Worm (Caenorhabditis elegans) whole organism, L4 larva: ENCODE results near the gene pqn-27.

Source experiments
- D1046.2 ChIP-seq: fragments of 200-800 bp; sonication (Bioruptor generic); IDR thresholded peaks from 2 replicates; pipeline ENCODE4 v1.3.6; 2022; ENCODE audit warnings: missing genetic modification characterization, missing compliant biosample characterization
- F37D6.2 ChIP-seq: sonication (generic microtip); optimal IDR thresholded peaks from 2 replicates; lab custom pipeline; 2016; ENCODE audit warnings: mild to moderate bottlenecking, missing genetic modification characterization, missing compliant biosample characterization
- ZK546.5 ChIP-seq, 2 experiments: sonication (generic microtip); optimal IDR thresholded peaks; 2 replicates each; lab custom pipeline; 2017; ENCODE audit warnings: missing biosample characterization in 2 of 2, missing genetic modification characterization in 2 of 2
- aha-1 ChIP-seq: fragments of 150-350 bp; peaks from one replicate; lab custom pipeline; 2014; ENCODE audit warnings: missing biosample characterization, missing genetic modification characterization
- ama-1 ChIP-seq: fragments of 150-350 bp; optimal IDR thresholded peaks from 2 replicates; lab custom pipeline; 2014; ENCODE audit warnings: inconsistent platforms, mixed read lengths
- attf-4 ChIP-seq: sonication (generic microtip); optimal IDR thresholded peaks from 3 replicates; lab custom pipeline; 2017; ENCODE audit warnings: missing biosample characterization, missing genetic modification characterization
- ceh-28 ChIP-seq: fragments of 150-350 bp; optimal IDR thresholded peaks from 2 replicates; lab custom pipeline; 2014; ENCODE audit warnings: missing biosample characterization, missing genetic modification reagents, missing genetic modification characterization
- ceh-62 ChIP-seq: sonication (generic microtip); optimal IDR thresholded peaks from 2 replicates; lab custom pipeline; 2017; ENCODE audit warnings: missing biosample characterization, missing genetic modification characterization
- ceh-82 ChIP-seq: sonication (generic microtip); optimal IDR thresholded peaks from 2 replicates; lab custom pipeline; 2017; ENCODE audit warnings: missing biosample characterization, missing genetic modification characterization
- ces-1 ChIP-seq: fragments of 150-350 bp; sonication (generic microtip); optimal IDR thresholded peaks from 4 replicates; lab custom pipeline; 2014; ENCODE audit warnings: missing biosample characterization, missing genetic modification reagents, missing genetic modification characterization
- daf-12 ChIP-seq: fragments of 150-350 bp; optimal IDR thresholded peaks from 2 replicates; lab custom pipeline; 2014; ENCODE audit warnings: missing biosample characterization, missing genetic modification reagents, missing genetic modification characterization
- daf-16 ChIP-seq, 3 experiments: sonication (generic microtip); optimal IDR thresholded peaks; 2 replicates each; lab custom pipeline; 2016 to 2017; ENCODE audit warnings: missing genetic modification characterization in 3 of 3, missing genetic modification reagents in 3 of 3, mild to moderate bottlenecking in 2 of 3, missing compliant biosample characterization in 2 of 3, missing biosample characterization in 1 of 3, moderate library complexity in 1 of 3
- daf-8 ChIP-seq: fragments of 200-800 bp; sonication (Bioruptor generic); IDR thresholded peaks from 2 replicates; pipeline ENCODE4 v1.3.6; 2022; ENCODE audit warnings: missing genetic modification characterization, missing compliant biosample characterization
- dpl-1 ChIP-seq: fragments of 150-350 bp; optimal IDR thresholded peaks from 2 replicates; lab custom pipeline; 2014; ENCODE audit warnings: missing biosample characterization, missing genetic modification reagents, missing genetic modification characterization
- duxl-1 ChIP-seq: sonication (generic microtip); optimal IDR thresholded peaks from 2 replicates; lab custom pipeline; 2016; ENCODE audit warnings: mild to moderate bottlenecking, missing genetic modification characterization, moderate library complexity, missing compliant biosample characterization; ENCODE audit not compliant: poor library complexity
- egl-27 ChIP-seq: sonication (generic microtip); optimal IDR thresholded peaks from 3 replicates; lab custom pipeline; 2017; ENCODE audit warnings: missing biosample characterization, missing genetic modification reagents, missing genetic modification characterization
- hif-1 ChIP-seq, 2 experiments: sonication (generic microtip); optimal IDR thresholded peaks; 2 replicates each; lab custom pipeline; 2016 to 2017; ENCODE audit warnings: missing compliant biosample characterization in 2 of 2, missing genetic modification characterization in 2 of 2, missing genetic modification reagents in 2 of 2, missing genotype in 2 of 2, mild to moderate bottlenecking in 1 of 2
- hlh-30 ChIP-seq: sonication (generic microtip); optimal IDR thresholded peaks from 2 replicates; lab custom pipeline; 2017; ENCODE audit warnings: antibody characterized with exemption, mild to moderate bottlenecking, missing genetic modification characterization, missing compliant biosample characterization; ENCODE audit not compliant: insufficient read depth
- lin-15B ChIP-seq: fragments of 150-350 bp; sonication (generic microtip); optimal IDR thresholded peaks from 3 replicates; lab custom pipeline; 2014; ENCODE audit warnings: missing biosample characterization, missing genetic modification characterization
- lin-39 ChIP-seq: fragments of 150-350 bp; optimal IDR thresholded peaks from 2 replicates; lab custom pipeline; 2014; ENCODE audit warnings: missing biosample characterization, missing genetic modification reagents, missing genetic modification characterization
- mdl-1 ChIP-seq, 2 experiments: fragments of 150-350 bp in 1 of 2; sonication (generic microtip) in 1 of 2; optimal IDR thresholded peaks; 2 replicates each; lab custom pipeline; 2014 to 2017; ENCODE audit warnings: missing biosample characterization in 2 of 2, missing genetic modification characterization in 2 of 2
- mdt-29 ChIP-seq: fragments of 200-800 bp; sonication (Bioruptor generic); IDR thresholded peaks from 2 replicates; pipeline ENCODE4 v1.3.6; 2022; ENCODE audit warnings: missing genetic modification reagents, missing genetic modification characterization, missing compliant biosample characterization
- mep-1 ChIP-seq: fragments of 150-350 bp; sonication (generic microtip); optimal IDR thresholded peaks from 3 replicates; lab custom pipeline; 2014; ENCODE audit warnings: missing biosample characterization, missing genetic modification characterization
- nhr-11 ChIP-seq: fragments of 150-350 bp; optimal IDR thresholded peaks from 2 replicates; lab custom pipeline; 2014; ENCODE audit warnings: missing biosample characterization, missing genetic modification characterization
- nhr-111 ChIP-seq: fragments of 200-800 bp; sonication (Bioruptor generic); optimal IDR thresholded peaks from 2 replicates; lab custom pipeline; 2018; ENCODE audit warnings: mild to moderate bottlenecking, missing genetic modification characterization, missing compliant biosample characterization
- nhr-237 ChIP-seq: sonication (generic microtip); optimal IDR thresholded peaks from 2 replicates; lab custom pipeline; 2017; ENCODE audit warnings: missing biosample characterization, missing genetic modification characterization
- nhr-41 ChIP-seq: fragments of 200-800 bp; sonication (Bioruptor generic); IDR thresholded peaks from 2 replicates; pipeline ENCODE4 v1.3.6; 2022; ENCODE audit warnings: missing genetic modification reagents, missing genetic modification characterization, missing compliant biosample characterization
- nhr-42 ChIP-seq: fragments of 200-800 bp; sonication (Bioruptor generic); IDR thresholded peaks from 2 replicates; pipeline ENCODE4 v1.3.6; 2022; ENCODE audit warnings: missing genetic modification characterization, missing compliant biosample characterization
- nhr-77 ChIP-seq: fragments of 150-350 bp; optimal IDR thresholded peaks from 2 replicates; lab custom pipeline; 2014; ENCODE audit warnings: missing biosample characterization, missing genetic modification characterization
- rbr-2 ChIP-seq: sonication (generic microtip); optimal IDR thresholded peaks from 2 replicates; lab custom pipeline; 2016; ENCODE audit warnings: missing genotype, missing genetic modification characterization, missing compliant biosample characterization
- set-16 ChIP-seq: fragments of 200-800 bp; sonication (Bioruptor generic); IDR thresholded peaks from 2 replicates; pipeline ENCODE4 v1.3.6; 2022; ENCODE audit warnings: missing genetic modification reagents, missing genetic modification characterization, missing compliant biosample characterization
- skn-1 ChIP-seq: fragments of 150-350 bp; optimal IDR thresholded peaks from 2 replicates; lab custom pipeline; 2014; ENCODE audit warnings: missing biosample characterization, missing genetic modification characterization
- snpc-4 ChIP-seq: fragments of 150-350 bp; optimal IDR thresholded peaks from 2 replicates; lab custom pipeline; 2014; ENCODE audit warnings: missing biosample characterization, missing genetic modification characterization

Gene pqn-27

ce11 chrII:13436725-13437124, 23.7 kb downstream of the pqn-27 start, which contains the start of gene Y48E1C.4:
TSS of gene Y48E1C.4 (minus strand) at chrII:13436825.
- TF ChIP-seq attf-4 (tag; lab: Kevin White, UChicago) (no peak), ama-1 (lab: Kevin White, UChicago) (peak; percentile 27)

ce11 chrII:13424242-13424641, 36.2 kb downstream of the pqn-27 start, which contains the start of gene Y48E1C.2:
TSS of gene Y48E1C.2 (plus strand) at chrII:13424542.
- TF ChIP-seq hif-1 (tag; optimal IDR thresholded peaks at IDR 0.05; lab: Kevin White, UChicago) = no peak

- TF ChIP-seq egl-27 (tag; lab: Kevin White, UChicago) (no peak), ceh-28 (peak; percentile 97)
Observed at ce11 chrII:13417452-13418031, 42.9 kb downstream of the pqn-27 start.

- TF ChIP-seq set-16 (GFP tag; lab: Robert Waterston, UW) (peak; percentile 55; the same call in 1 of the 2 replicates), daf-16 (GFP tag; optimal IDR thresholded peaks at IDR 0.05; lab: Kevin White, UChicago) (no peak), daf-16 (tag; optimal IDR thresholded peaks at IDR 0.05; lab: Kevin White, UChicago) (no peak)
Observed at ce11 chrII:13416552-13416951, 43.9 kb downstream of the pqn-27 start.

- no peak for TF ChIP-seq nhr-237 (tag; lab: Kevin White, UChicago)
- TF ChIP-seq aha-1 = peak; percentile 92
Observed at ce11 chrII:13414554-13415057, 45.8 kb downstream of the pqn-27 start, which contains the start of gene Y48E1C.1. TSS of gene Y48E1C.1 (plus strand) at chrII:13415007.

- TF ChIP-seq ceh-28 (peak; percentile 99), mep-1 (tag; lab: Kevin White, UChicago) (no peak)
Observed at ce11 chrII:13414099-13414498, 46.3 kb downstream of the pqn-27 start.

ce11 chrII:13412335-13412734, 48.1 kb downstream of the pqn-27 start, which contains the start of gene Y48C3A.18:
TSS of gene Y48C3A.18 (plus strand) at chrII:13412635.
- no peak for TF ChIP-seq ces-1 (GFP tag; lab: Kevin White, UChicago)
- TF ChIP-seq ama-1 (lab: Kevin White, UChicago) = no peak
- no peak for TF ChIP-seq hlh-30 (tag; lab: Kevin White, UChicago)
- no peak for TF ChIP-seq nhr-237 (tag; lab: Kevin White, UChicago)
- no peak for TF ChIP-seq nhr-77 (tag; lab: Kevin White, UChicago)
- peak; percentile 17 for TF ChIP-seq aha-1
- TF ChIP-seq D1046.2 = no peak
- no peak for TF ChIP-seq nhr-42 (GFP tag; lab: Robert Waterston, UW)
- TF ChIP-seq mdl-1 (tag; optimal IDR thresholded peaks at IDR 0.05; lab: Kevin White, UChicago) = no peak

- no peak for TF ChIP-seq skn-1
- TF ChIP-seq, all 104 proteins: peak for 0
Observed at ce11 chrII:13405840-13406239, 54.6 kb downstream of the pqn-27 start, which contains the start of gene efl-2. TSS of gene efl-2 (plus strand) at chrII:13406140.

ce11 chrII:13402680-13403079, 57.8 kb downstream of the pqn-27 start, which contains the start of gene pinn-4:
TSS of gene pinn-4 (plus strand) at chrII:13402980.
- TF ChIP-seq F37D6.2 (no peak), attf-4 (tag; lab: Kevin White, UChicago) (no peak), ZK546.5 (tag; optimal IDR thresholded peaks at IDR 0.05; lab: Kevin White, UChicago) (no peak), ceh-62 (tag; lab: Kevin White, UChicago) (no peak), nhr-41 (GFP tag; lab: Robert Waterston, UW) (no peak), nhr-111 (no peak), hif-1 (tag; optimal IDR thresholded peaks at IDR 0.05; lab: Kevin White, UChicago) (no peak), dpl-1 (GFP tag; lab: Kevin White, UChicago) (no peak), rbr-2 (tag; lab: Kevin White, UChicago) (no peak), ama-1 (lab: Kevin White, UChicago) (no peak), ceh-28 (no peak), daf-12 (tag; lab: Kevin White, UChicago) (no peak), duxl-1 (tag; lab: Kevin White, UChicago) (no peak), lin-39 (tag; lab: Kevin White, UChicago) (no peak), snpc-4 (tag; lab: Kevin White, UChicago) (no peak), lin-15B (tag; lab: Kevin White, UChicago) (no peak), nhr-11 (tag; lab: Kevin White, UChicago) (no peak), mdt-29 (GFP tag; lab: Robert Waterston, UW) (no peak), daf-8 (no peak), ceh-82 (tag; lab: Kevin White, UChicago) (no peak)
